Fruit fly (Drosophila melanogaster) whole organism, embryonic: Measurements from ENCODE around the gene Rbp1-like.

Source experiments
- Antp ChIP-seq: fragments of 200-800 bp; sonication (Bioruptor generic); optimal IDR thresholded peaks from 3 replicates; lab custom pipeline; 2016; ENCODE audit warnings: missing biosample characterization, missing genetic modification characterization
- Bteb2 ChIP-seq: fragments of 200-800 bp; sonication (Bioruptor generic); optimal IDR thresholded peaks from 2 replicates; lab custom pipeline; 2016; ENCODE audit warnings: missing biosample characterization, missing genetic modification characterization
- CG10543 ChIP-seq: fragments of 200-800 bp; sonication (Bioruptor generic); optimal IDR thresholded peaks from 3 replicates; lab custom pipeline; 2017; ENCODE audit warnings: missing biosample characterization, mild to moderate bottlenecking, missing genetic modification characterization, moderate library complexity
- CG10565 ChIP-seq: fragments of 200-800 bp; sonication (Bioruptor generic); optimal IDR thresholded peaks from 3 replicates; lab custom pipeline; 2016; ENCODE audit warnings: missing biosample characterization, mild to moderate bottlenecking, missing genetic modification characterization
- CG12236 ChIP-seq: fragments of 200-800 bp; sonication (Bioruptor generic); optimal IDR thresholded peaks from 2 replicates; lab custom pipeline; 2016; ENCODE audit warnings: missing biosample characterization, missing genetic modification characterization
- CG12769 ChIP-seq: fragments of 200-800 bp; sonication (Bioruptor generic); optimal IDR thresholded peaks from 2 replicates; lab custom pipeline; 2019; ENCODE audit warnings: missing biosample characterization, mild to moderate bottlenecking, missing genetic modification characterization, moderate library complexity
- CG13894 ChIP-seq: fragments of 200-800 bp; sonication (Bioruptor generic); optimal IDR thresholded peaks from 3 replicates; lab custom pipeline; 2018; ENCODE audit warnings: missing biosample characterization, mild to moderate bottlenecking, missing genetic modification characterization, moderate library complexity
- CG14050 ChIP-seq: fragments of 200-800 bp; sonication (Bioruptor generic); IDR thresholded peaks from 3 replicates; pipeline ENCODE4 v1.3.6; 2022; ENCODE audit warnings: missing biosample characterization, missing genetic modification characterization
- CG14860 ChIP-seq: fragments of 200-800 bp; sonication (Bioruptor generic); IDR thresholded peaks from 3 replicates; pipeline ENCODE4 v1.3.6; 2022; ENCODE audit warnings: missing biosample characterization, missing genetic modification characterization; ENCODE audit not compliant: partially characterized antibody
- CG15011 ChIP-seq: fragments of 200-800 bp; sonication (Bioruptor generic); optimal IDR thresholded peaks from 3 replicates; lab custom pipeline; 2018; ENCODE audit warnings: missing biosample characterization, mild to moderate bottlenecking, missing genetic modification characterization
- CG15514 ChIP-seq: fragments of 200-800 bp; sonication (Bioruptor generic); optimal IDR thresholded peaks from 3 replicates; lab custom pipeline; 2017; ENCODE audit warnings: missing biosample characterization, missing genetic modification characterization, mild to moderate bottlenecking, moderate library complexity, missing genetic modification reagents
- CG1603 ChIP-seq: fragments of 200-800 bp; sonication (Bioruptor generic); optimal IDR thresholded peaks from 2 replicates; lab custom pipeline; 2019; ENCODE audit warnings: missing biosample characterization, mild to moderate bottlenecking, missing genetic modification characterization, moderate library complexity
- CG18599 ChIP-seq: fragments of 200-800 bp; sonication (Bioruptor generic); optimal IDR thresholded peaks from 3 replicates; lab custom pipeline; 2017; ENCODE audit warnings: missing biosample characterization, missing genetic modification characterization, mild to moderate bottlenecking, moderate library complexity, missing genetic modification reagents
- CG2116 ChIP-seq: fragments of 200-800 bp; sonication (Bioruptor generic); optimal IDR thresholded peaks from 3 replicates; lab custom pipeline; 2018; ENCODE audit warnings: missing biosample characterization, mild to moderate bottlenecking, missing genetic modification characterization
- CG31224 ChIP-seq: fragments of 200-800 bp; sonication (Bioruptor generic); IDR thresholded peaks from 2 replicates; pipeline ENCODE4 v1.3.6; 2022; ENCODE audit warnings: missing biosample characterization, missing genetic modification characterization
- CG3281 ChIP-seq: fragments of 200-800 bp; sonication (Bioruptor generic); optimal IDR thresholded peaks from 3 replicates; lab custom pipeline; 2017; ENCODE audit warnings: missing biosample characterization, mild to moderate bottlenecking, missing genetic modification characterization
- CG4282 ChIP-seq: fragments of 200-800 bp; sonication (Bioruptor generic); optimal IDR thresholded peaks from 2 replicates; lab custom pipeline; 2016; ENCODE audit warnings: missing biosample characterization, missing genetic modification characterization
- CG5245 ChIP-seq: fragments of 200-800 bp; sonication (Bioruptor generic); optimal IDR thresholded peaks from 3 replicates; lab custom pipeline; 2016; ENCODE audit warnings: missing biosample characterization, missing genetic modification characterization
- CG5953 ChIP-seq: fragments of 200-800 bp; sonication (Bioruptor generic); IDR thresholded peaks from 2 replicates; pipeline ENCODE4 v1.3.6; 2022; ENCODE audit warnings: missing biosample characterization, missing genetic modification characterization
- CG6175 ChIP-seq: fragments of 200-800 bp; sonication (Bioruptor generic); IDR thresholded peaks from 3 replicates; pipeline ENCODE4 v1.3.6; 2022; ENCODE audit warnings: missing biosample characterization, missing genetic modification characterization
- CG6813 ChIP-seq: fragments of 200-800 bp; sonication (Bioruptor generic); optimal IDR thresholded peaks from 2 replicates; lab custom pipeline; 2017; ENCODE audit warnings: missing biosample characterization, missing genetic modification characterization, mild to moderate bottlenecking, moderate library complexity, missing genetic modification reagents
- CG7987 ChIP-seq: fragments of 200-800 bp; sonication (Bioruptor generic); optimal IDR thresholded peaks from 2 replicates; lab custom pipeline; 2018; ENCODE audit warnings: missing biosample characterization, mild to moderate bottlenecking, missing genetic modification characterization, moderate library complexity
- CG9609 ChIP-seq: fragments of 200-800 bp; sonication (Bioruptor generic); optimal IDR thresholded peaks from 3 replicates; lab custom pipeline; 2016; ENCODE audit warnings: missing biosample characterization, missing genetic modification characterization
- CG9876 ChIP-seq: fragments of 200-800 bp; sonication (Bioruptor generic); optimal IDR thresholded peaks from 2 replicates; lab custom pipeline; 2016; ENCODE audit warnings: missing biosample characterization, missing genetic modification characterization
- Dbx ChIP-seq: fragments of 200-800 bp; sonication (Bioruptor generic); IDR thresholded peaks from 3 replicates; pipeline ENCODE4 v1.3.6; 2022; ENCODE audit warnings: missing biosample characterization, missing genetic modification characterization
- Deaf1 ChIP-seq: fragments of 200-800 bp; optimal IDR thresholded peaks from 3 replicates; lab custom pipeline; 2019; ENCODE audit warnings: missing biosample characterization, mild to moderate bottlenecking, missing genetic modification characterization, moderate library complexity
- Hr78 ChIP-seq, 2 experiments: fragments of 200-800 bp in 1 of 2; fragments of >200 bp in 1 of 2; sonication (Bioruptor generic) in 1 of 2; optimal IDR thresholded peaks; 2 replicates each; lab custom pipeline; 2017 to 2019; ENCODE audit warnings: missing biosample characterization in 2 of 2, missing genetic modification characterization in 2 of 2, mild to moderate bottlenecking in 1 of 2, moderate library complexity in 1 of 2
- Kr ChIP-seq: fragments of 200-800 bp; sonication (Bioruptor generic); optimal IDR thresholded peaks from 2 replicates; lab custom pipeline; 2017; ENCODE audit warnings: missing biosample characterization, mild to moderate bottlenecking, missing genetic modification characterization
- NFAT ChIP-seq: fragments of 200-800 bp; sonication (Bioruptor generic); IDR thresholded peaks from 2 replicates; pipeline ENCODE4 v1.3.6; 2022; ENCODE audit warnings: missing biosample characterization, missing genetic modification characterization
- Nf-YA ChIP-seq: fragments of 200-800 bp; sonication (Bioruptor generic); IDR thresholded peaks from 2 replicates; pipeline ENCODE4 v1.3.6; 2022; ENCODE audit warnings: missing biosample characterization, missing genetic modification characterization
- Nf-YC ChIP-seq: fragments of 200-800 bp; optimal IDR thresholded peaks from 3 replicates; lab custom pipeline; 2019; ENCODE audit warnings: missing biosample characterization, mild to moderate bottlenecking, missing genetic modification characterization, moderate library complexity
- Ptx1 ChIP-seq: fragments of 200-800 bp; sonication (Bioruptor generic); IDR thresholded peaks from 2 replicates; pipeline ENCODE4 v1.3.6; 2022; ENCODE audit warnings: missing biosample characterization, missing genetic modification characterization
- bcd ChIP-seq: fragments of 200-800 bp; sonication (Bioruptor generic); optimal IDR thresholded peaks from 2 replicates; lab custom pipeline; 2017; ENCODE audit warnings: missing biosample characterization, mild to moderate bottlenecking, missing genetic modification characterization
- crc ChIP-seq: fragments of 200-800 bp; sonication (Bioruptor generic); optimal IDR thresholded peaks from 2 replicates; lab custom pipeline; 2016; ENCODE audit warnings: missing biosample characterization, missing genetic modification characterization
- dan ChIP-seq: fragments of 200-800 bp; sonication (Bioruptor generic); IDR thresholded peaks from 2 replicates; pipeline ENCODE4 v1.3.6; 2022; ENCODE audit warnings: missing biosample characterization, missing genetic modification characterization
- eyg ChIP-seq: fragments of 200-800 bp; sonication (Bioruptor generic); optimal IDR thresholded peaks from 3 replicates; lab custom pipeline; 2016; ENCODE audit warnings: missing biosample characterization, missing genetic modification characterization
- gce ChIP-seq: fragments of 200-800 bp; sonication (Bioruptor generic); IDR thresholded peaks from 3 replicates; pipeline ENCODE4 v1.3.6; 2022; ENCODE audit warnings: missing biosample characterization, missing genetic modification characterization
- gcm2 ChIP-seq: fragments of 200-800 bp; sonication (Bioruptor generic); optimal IDR thresholded peaks from 2 replicates; lab custom pipeline; 2016; ENCODE audit warnings: missing biosample characterization, missing genetic modification characterization
- hbn ChIP-seq: fragments of 200-800 bp; sonication (Bioruptor generic); IDR thresholded peaks from 2 replicates; pipeline ENCODE4 v1.3.6; 2022; ENCODE audit warnings: missing biosample characterization, missing genetic modification characterization; ENCODE audit not compliant: partially characterized antibody
- jumu ChIP-seq: fragments of 200-800 bp; sonication (Bioruptor generic); optimal IDR thresholded peaks from 3 replicates; lab custom pipeline; 2016; ENCODE audit warnings: missing biosample characterization, missing genetic modification characterization
- ken ChIP-seq: fragments of 200-800 bp; sonication (Bioruptor generic); IDR thresholded peaks from 3 replicates; pipeline ENCODE4 v1.3.6; 2022; ENCODE audit warnings: missing biosample characterization, missing genetic modification characterization
- kni ChIP-seq: fragments of 200-800 bp; sonication (Bioruptor generic); optimal IDR thresholded peaks from 3 replicates; lab custom pipeline; 2017; ENCODE audit warnings: mild to moderate bottlenecking, missing biosample characterization, missing genetic modification reagents, missing genetic modification characterization
- lab ChIP-seq: fragments of 200-800 bp; sonication (Bioruptor generic); optimal IDR thresholded peaks from 3 replicates; lab custom pipeline; 2017; ENCODE audit warnings: missing biosample characterization, missing genetic modification characterization, mild to moderate bottlenecking, moderate library complexity, missing genetic modification reagents
- lbe ChIP-seq: fragments of 200-800 bp; sonication (Bioruptor generic); optimal IDR thresholded peaks from 2 replicates; lab custom pipeline; 2016; ENCODE audit warnings: missing biosample characterization, mild to moderate bottlenecking, missing genetic modification characterization
- pho ChIP-seq: fragments of 200-800 bp; sonication (Bioruptor generic); optimal IDR thresholded peaks from 2 replicates; lab custom pipeline; 2016; ENCODE audit warnings: missing biosample characterization, missing genetic modification characterization
- prd ChIP-seq, 3 experiments: fragments of >200 bp in 2 of 3; fragments of 200-800 bp in 1 of 3; sonication (Bioruptor generic) in 1 of 3; optimal IDR thresholded peaks in 2 of 3; IDR thresholded peaks in 1 of 3; 2 replicates in 2 of 3; 3 replicates in 1 of 3; pipeline versions ENCODE4 v1.3.6 to Lab custom; 2017 to 2022; ENCODE audit warnings: missing biosample characterization in 1 of 3, missing genetic modification characterization in 1 of 3
- slou ChIP-seq: fragments of 200-800 bp; sonication (Bioruptor generic); optimal IDR thresholded peaks from 3 replicates; lab custom pipeline; 2016; ENCODE audit warnings: missing biosample characterization, missing genetic modification characterization
- vfl ChIP-seq: fragments of 200-800 bp; sonication (Bioruptor generic); optimal IDR thresholded peaks from 2 replicates; lab custom pipeline; 2016; ENCODE audit warnings: missing biosample characterization, missing genetic modification characterization
- vvl ChIP-seq: fragments of 200-800 bp; sonication (Bioruptor generic); IDR thresholded peaks from 2 replicates; pipeline ENCODE4 v1.3.6; 2022; ENCODE audit warnings: missing biosample characterization, missing genetic modification characterization
- z ChIP-seq: fragments of 200-800 bp; sonication (Bioruptor generic); IDR thresholded peaks from 3 replicates; pipeline ENCODE4 v1.3.6; 2022; ENCODE audit warnings: missing biosample characterization, missing genetic modification characterization

Rbp1-like gene

DNA sequence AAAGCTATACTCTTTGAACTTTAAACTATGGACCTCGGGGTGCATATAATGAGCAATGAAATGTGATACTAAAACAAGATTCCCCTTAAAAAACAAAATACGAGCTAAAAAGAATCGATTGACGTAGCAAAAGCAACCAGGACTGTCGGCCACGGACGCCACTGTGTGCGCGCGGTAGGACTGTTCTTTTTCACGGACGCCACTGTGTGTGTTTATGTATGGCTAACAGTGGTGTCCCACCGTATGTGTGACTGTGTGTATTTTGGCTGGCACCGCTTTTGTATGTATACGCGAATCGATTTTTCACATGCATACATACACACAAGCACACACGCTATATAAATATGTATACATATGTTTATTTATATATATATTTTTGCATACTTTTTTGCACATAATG lies 907 bp downstream of the Rbp1-like start (continued):
- TF ChIP-seq ken (GFP tag; lab: Robert Waterston, UW) = peak; percentile 62; the same call in 2 of the 3 replicates
- no peak for TF ChIP-seq Hr78 (GFP tag; optimal IDR thresholded peaks at IDR 0.05; lab: Kevin White, UChicago)
- TF ChIP-seq NFAT (GFP tag; lab: Robert Waterston, UW) = peak; percentile 83
- TF ChIP-seq CG6813 (GFP tag; lab: Kevin White, UChicago) = peak; percentile 21
- peak; percentile 18 for TF ChIP-seq CG12236 (GFP tag; lab: Kevin White, UChicago)
- TF ChIP-seq prd (optimal IDR thresholded peaks at IDR 0.05; lab: Kevin White, UChicago) = no peak
- TF ChIP-seq prd (GFP tag; IDR thresholded peaks at IDR 0.05; lab: Robert Waterston, UW) = peak; percentile 65
- TF ChIP-seq Dbx (GFP tag; lab: Robert Waterston, UW) = peak; percentile 67; the same call in 1 of the 3 replicates
- no peak for TF ChIP-seq CG31224 (GFP tag; lab: Robert Waterston, UW)
- peak; percentile 41 for TF ChIP-seq Nf-YC (tag; lab: Kevin White, UChicago)
- TF ChIP-seq pho = peak; percentile 62
- peak; percentile 48 for TF ChIP-seq CG13894 (tag; lab: Kevin White, UChicago)
- TF ChIP-seq slou (GFP tag; lab: Kevin White, UChicago) = peak; percentile 19
- TF ChIP-seq Ptx1 (GFP tag; lab: Robert Waterston, UW) = peak; percentile 59
- TF ChIP-seq CG5953 = peak; percentile 54
- peak; percentile 61 for TF ChIP-seq vvl
- peak; percentile 19; the same call in 1 of the 3 replicates for TF ChIP-seq CG6175 (GFP tag; lab: Robert Waterston, UW)
- TF ChIP-seq eyg (GFP tag; lab: Kevin White, UChicago) = no peak
- TF ChIP-seq CG9876 = peak; percentile 48
- peak; percentile 18 for TF ChIP-seq Deaf1 (tag; lab: Kevin White, UChicago)
- TF ChIP-seq CG5245 (GFP tag; lab: Kevin White, UChicago) = peak; percentile 37
- TF ChIP-seq bcd = peak; percentile 0
- TF ChIP-seq dan (GFP tag; lab: Robert Waterston, UW) = no peak
- peak; percentile 39 for TF ChIP-seq CG18599 (GFP tag; lab: Kevin White, UChicago)
- TF ChIP-seq Kr (GFP tag; lab: Kevin White, UChicago) = no peak
- peak; percentile 41 for TF ChIP-seq CG3281 (GFP tag; lab: Kevin White, UChicago)
- TF ChIP-seq kni = no peak
- peak; percentile 22; the same call in 1 of the 3 replicates for TF ChIP-seq gce (GFP tag; lab: Robert Waterston, UW)
- no peak for TF ChIP-seq hbn (GFP tag; lab: Robert Waterston, UW)
- peak; percentile 70 for TF ChIP-seq lab (GFP tag; lab: Kevin White, UChicago)
- TF ChIP-seq vfl (GFP tag; lab: Kevin White, UChicago) = peak; percentile 43
- no peak for TF ChIP-seq Nf-YA
- TF ChIP-seq CG10543 (GFP tag; lab: Kevin White, UChicago) = peak; percentile 44
- TF ChIP-seq CG4282 = no peak
- no peak for TF ChIP-seq z (GFP tag; lab: Robert Waterston, UW)
- no peak for TF ChIP-seq CG14860 (GFP tag; lab: Robert Waterston, UW)
- no peak for TF ChIP-seq crc (GFP tag; lab: Kevin White, UChicago)
- TF ChIP-seq CG9609 = peak; percentile 59
- peak; percentile 63 for TF ChIP-seq CG7987 (GFP tag; lab: Kevin White, UChicago)
- peak; percentile 10 for TF ChIP-seq CG2116
- peak; percentile 34 for TF ChIP-seq gcm2 (GFP tag; lab: Kevin White, UChicago)
- peak; percentile 35 for TF ChIP-seq lbe (GFP tag; lab: Kevin White, UChicago)
- peak; percentile 72 for TF ChIP-seq Antp
- TF ChIP-seq CG10565 = no peak
- peak; percentile 29 for TF ChIP-seq Bteb2
- TF ChIP-seq jumu = peak; percentile 49
- TF ChIP-seq CG15011 = no peak
- peak; percentile 43 for TF ChIP-seq CG1603 (tag; lab: Kevin White, UChicago)
- peak; percentile 22 for TF ChIP-seq CG15514 (GFP tag; lab: Kevin White, UChicago)
- peak; percentile 70 for TF ChIP-seq CG12769 (tag; lab: Kevin White, UChicago)
- TF ChIP-seq CG14050 (GFP tag; lab: Robert Waterston, UW) = peak; percentile 40; the same call in 1 of the 3 replicates
